Worm (Caenorhabditis elegans): Measurements from ENCODE around the gene pam-1.

DNA sequence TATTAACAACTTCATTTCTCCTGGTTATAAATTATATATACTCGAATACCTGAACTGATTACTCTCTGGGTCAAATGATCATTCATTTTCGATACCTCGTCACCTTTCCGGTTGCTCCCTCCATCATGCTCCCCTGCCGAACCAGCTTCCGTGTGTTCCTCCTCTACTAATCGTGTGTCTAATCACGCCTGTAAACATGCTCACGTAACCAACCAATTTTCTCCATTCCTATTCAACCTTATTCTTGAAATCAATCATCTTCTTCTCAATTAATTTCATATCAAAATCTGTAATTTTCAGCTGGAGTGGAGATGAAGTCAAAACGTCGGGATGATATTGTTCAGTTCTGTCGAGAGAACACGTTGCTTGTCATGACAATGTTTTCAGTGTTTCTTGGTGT, 47.3 kb downstream of the pam-1 start, which contains the start of gene glt-6:
- TF ChIP-seq fkh-10 (GFP tag; optimal IDR thresholded peaks at IDR 0.05) = no peak
- TF ChIP-seq nhr-25 (tag; optimal IDR thresholded peaks at IDR 0.05) = no peak
- no peak for TF ChIP-seq fkh-2 (tag; optimal IDR thresholded peaks at IDR 0.05)
- TF ChIP-seq egl-27 (tag; optimal IDR thresholded peaks at IDR 0.05) = no peak
- no peak for TF ChIP-seq zag-1 (tag; optimal IDR thresholded peaks at IDR 0.05)
- no peak for TF ChIP-seq elt-3 (tag; optimal IDR thresholded peaks at IDR 0.05)
- TF ChIP-seq elt-1 (tag; optimal IDR thresholded peaks at IDR 0.05) = no peak
- TF ChIP-seq nhr-28 (tag; optimal IDR thresholded peaks at IDR 0.05) = no peak
- TF ChIP-seq tbx-2 (tag; optimal IDR thresholded peaks at IDR 0.05) = no peak
- TF ChIP-seq unc-62 (GFP tag; optimal IDR thresholded peaks at IDR 0.05) = no peak
- no peak for TF ChIP-seq snpc-4 (tag; optimal IDR thresholded peaks at IDR 0.05)
- no peak for TF ChIP-seq nhr-76 (tag; optimal IDR thresholded peaks at IDR 0.05)
- no peak for TF ChIP-seq aly-2 (tag; optimal IDR thresholded peaks at IDR 0.05)
